Worm (Caenorhabditis elegans) whole organism, young adult: ENCODE measurements around the gene Y55D5A.3.

Experiments used
- B0035.1 ChIP-seq: sonication (generic microtip); optimal IDR thresholded peaks from 2 replicates; lab custom pipeline; 2016; ENCODE audit warnings: missing genetic modification characterization, mild to moderate bottlenecking, missing compliant biosample characterization, missing genotype, missing genetic modification reagents
- F10E7.11 ChIP-seq: sonication (generic microtip); optimal IDR thresholded peaks from 2 replicates; lab custom pipeline; 2017; ENCODE audit warnings: mild to moderate bottlenecking, missing genetic modification characterization, moderate library complexity, missing compliant biosample characterization
- F23B12.7 ChIP-seq: sonication (generic microtip); optimal IDR thresholded peaks from 2 replicates; lab custom pipeline; 2017; ENCODE audit warnings: missing genetic modification characterization, mild to moderate bottlenecking, missing compliant biosample characterization, antibody characterized with exemption, moderate library complexity; ENCODE audit not compliant: insufficient read depth
- F33H1.4 ChIP-seq: fragments of 200-800 bp; sonication (Bioruptor generic); IDR thresholded peaks from 2 replicates; pipeline ENCODE4 v1.3.6; 2022; ENCODE audit warnings: missing genetic modification reagents, missing genetic modification characterization, missing compliant biosample characterization
- F55B11.4 ChIP-seq: sonication (generic microtip); optimal IDR thresholded peaks from 2 replicates; lab custom pipeline; 2016; ENCODE audit warnings: missing compliant biosample characterization, missing genetic modification characterization, borderline replicate concordance; ENCODE audit not compliant: insufficient read depth
- F57C9.4 ChIP-seq: sonication (generic microtip); optimal IDR thresholded peaks from 2 replicates; lab custom pipeline; 2017; ENCODE audit warnings: mild to moderate bottlenecking, missing genetic modification characterization, missing compliant biosample characterization
- T26A5.8 ChIP-seq: sonication (generic microtip); optimal IDR thresholded peaks from 2 replicates; lab custom pipeline; 2016; ENCODE audit warnings: missing genetic modification characterization, missing compliant biosample characterization
- Y53G8AR.9 ChIP-seq: fragments of 200-800 bp; sonication (Bioruptor generic); conservative IDR thresholded peaks from 2 replicates; pipeline ENCODE4 v1.3.6; 2022; ENCODE audit warnings: missing genetic modification reagents, missing genetic modification characterization, missing compliant biosample characterization
- Y79H2A.3 ChIP-seq: fragments of 200-800 bp; sonication (Bioruptor generic); conservative IDR thresholded peaks from 2 replicates; pipeline ENCODE4 v1.3.6; 2022; ENCODE audit warnings: missing genetic modification reagents, missing genetic modification characterization, missing compliant biosample characterization
- aptf-3 ChIP-seq: fragments of 200-800 bp; sonication (Bioruptor generic); IDR thresholded peaks from 2 replicates; pipeline ENCODE4 v1.3.6; 2022; ENCODE audit warnings: missing genetic modification characterization, missing compliant biosample characterization
- athp-1 ChIP-seq: sonication (generic microtip); optimal IDR thresholded peaks from 2 replicates; lab custom pipeline; 2017; ENCODE audit warnings: mild to moderate bottlenecking, missing genetic modification characterization, missing compliant biosample characterization
- bed-1 ChIP-seq: fragments of 200-800 bp; sonication (Bioruptor generic); IDR thresholded peaks from 2 replicates; pipeline ENCODE4 v1.3.6; 2022; ENCODE audit warnings: missing genetic modification reagents, missing genetic modification characterization, missing compliant biosample characterization
- cebp-1 ChIP-seq, 2 experiments: fragments of 200-800 bp in 1 of 2; sonication (Bioruptor generic) in 1 of 2; sonication (generic microtip) in 1 of 2; IDR thresholded peaks in 1 of 2; optimal IDR thresholded peaks in 1 of 2; 2 replicates each; pipeline versions ENCODE4 v1.3.6 to Lab custom; 2017 to 2022; ENCODE audit warnings: missing compliant biosample characterization in 2 of 2, missing genetic modification characterization in 2 of 2, mild to moderate bottlenecking in 1 of 2, missing genetic modification reagents in 1 of 2, moderate library complexity in 1 of 2
- ceh-27 ChIP-seq: fragments of 200-800 bp; sonication (Bioruptor generic); optimal IDR thresholded peaks from 2 replicates; lab custom pipeline; 2018; ENCODE audit warnings: mild to moderate bottlenecking, missing genetic modification characterization, moderate library complexity, missing compliant biosample characterization
- ceh-58 ChIP-seq: fragments of 200-800 bp; sonication (Bioruptor generic); IDR thresholded peaks from 2 replicates; pipeline ENCODE4 v1.3.6; 2022; ENCODE audit warnings: missing genetic modification characterization, missing compliant biosample characterization
- chd-7 ChIP-seq: sonication (generic microtip); optimal IDR thresholded peaks from 2 replicates; lab custom pipeline; 2016; ENCODE audit warnings: mild to moderate bottlenecking, missing genetic modification characterization, moderate library complexity, missing compliant biosample characterization
- egl-44 ChIP-seq: fragments of 200-800 bp; sonication (Bioruptor generic); IDR thresholded peaks from 2 replicates; pipeline ENCODE4 v1.3.6; 2022; ENCODE audit warnings: missing genetic modification reagents, missing genetic modification characterization, missing compliant biosample characterization
- hmg-20 ChIP-seq: fragments of 200-800 bp; sonication (Bioruptor generic); IDR thresholded peaks from 2 replicates; pipeline ENCODE4 v1.3.6; 2022; ENCODE audit warnings: missing genetic modification reagents, missing genetic modification characterization, missing compliant biosample characterization
- lsl-1 ChIP-seq: fragments of 200-800 bp; sonication (Bioruptor generic); optimal IDR thresholded peaks from 2 replicates; lab custom pipeline; 2018; ENCODE audit warnings: mild to moderate bottlenecking, missing genetic modification characterization, moderate library complexity, missing compliant biosample characterization
- madf-6 ChIP-seq: fragments of 200-800 bp; sonication (Bioruptor generic); IDR thresholded peaks from 2 replicates; pipeline ENCODE4 v1.3.6; 2022; ENCODE audit warnings: missing genetic modification reagents, missing genetic modification characterization, missing compliant biosample characterization
- mxl-1 ChIP-seq: sonication (generic microtip); optimal IDR thresholded peaks from 2 replicates; lab custom pipeline; 2016; ENCODE audit warnings: missing genetic modification characterization, missing compliant biosample characterization
- nhr-179 ChIP-seq: sonication (generic microtip); optimal IDR thresholded peaks from 2 replicates; lab custom pipeline; 2016; ENCODE audit warnings: mild to moderate bottlenecking, missing genetic modification characterization, missing compliant biosample characterization
- pbrm-1 ChIP-seq: fragments of 200-800 bp; sonication (Bioruptor generic); IDR thresholded peaks from 2 replicates; pipeline ENCODE4 v1.3.6; 2022; ENCODE audit warnings: missing genetic modification reagents, missing genetic modification characterization, missing compliant biosample characterization
- pha-4 ChIP-seq: fragments of 150-350 bp; sonication (generic microtip); optimal IDR thresholded peaks from 2 replicates; lab custom pipeline; 2014; ENCODE audit warnings: missing biosample characterization, missing genetic modification reagents, missing genetic modification characterization
- rec-8 ChIP-seq, 2 experiments: sonication (generic microtip); optimal IDR thresholded peaks; 2 replicates each; lab custom pipeline; 2016; ENCODE audit warnings: mild to moderate bottlenecking in 2 of 2, missing genetic modification characterization in 2 of 2, missing genetic modification reagents in 2 of 2, missing genotype in 2 of 2, missing biosample characterization in 1 of 2, missing compliant biosample characterization in 1 of 2, moderate library complexity in 1 of 2
- rpc-1 ChIP-seq, 2 experiments: fragments of 150-350 bp in 1 of 2; sonication (generic microtip) in 1 of 2; optimal IDR thresholded peaks; 2 replicates each; lab custom pipeline; 2014 to 2018; ENCODE audit warnings: missing biosample characterization in 1 of 2, missing genetic modification characterization in 1 of 2, missing genetic modification reagents in 1 of 2, missing genotype in 1 of 2
- snpc-1.3 ChIP-seq: sonication (generic microtip); optimal IDR thresholded peaks from 2 replicates; lab custom pipeline; 2017; ENCODE audit warnings: missing genetic modification characterization, mild to moderate bottlenecking, missing compliant biosample characterization, antibody characterized with exemption, moderate library complexity, missing genotype, missing genetic modification reagents; ENCODE audit not compliant: insufficient read depth
- snpc-3.4 ChIP-seq: sonication (generic microtip); optimal IDR thresholded peaks from 2 replicates; lab custom pipeline; 2017; ENCODE audit warnings: missing genetic modification characterization, mild to moderate bottlenecking, missing compliant biosample characterization, antibody characterized with exemption, moderate library complexity, missing genotype, missing genetic modification reagents
- somi-1 ChIP-seq: fragments of 200-800 bp; sonication (Bioruptor generic); optimal IDR thresholded peaks from 2 replicates; lab custom pipeline; 2018; ENCODE audit warnings: mild to moderate bottlenecking, missing genetic modification characterization, missing compliant biosample characterization
- xnd-1 ChIP-seq: sonication (generic microtip); optimal IDR thresholded peaks from 2 replicates; lab custom pipeline; 2016; ENCODE audit warnings: missing genotype, missing genetic modification reagents, missing genetic modification characterization, missing compliant biosample characterization
- zfh-2 ChIP-seq: fragments of 200-800 bp; sonication (Bioruptor generic); conservative IDR thresholded peaks from 2 replicates; pipeline ENCODE4 v1.3.6; 2022; ENCODE audit warnings: missing genetic modification reagents, missing genetic modification characterization, missing compliant biosample characterization
- ztf-28 ChIP-seq: fragments of 200-800 bp; sonication (Bioruptor generic); IDR thresholded peaks from 2 replicates; pipeline ENCODE4 v1.3.6; 2022; ENCODE audit warnings: missing genetic modification reagents, missing genetic modification characterization, missing compliant biosample characterization

The Y55D5A.3 gene

DNA sequence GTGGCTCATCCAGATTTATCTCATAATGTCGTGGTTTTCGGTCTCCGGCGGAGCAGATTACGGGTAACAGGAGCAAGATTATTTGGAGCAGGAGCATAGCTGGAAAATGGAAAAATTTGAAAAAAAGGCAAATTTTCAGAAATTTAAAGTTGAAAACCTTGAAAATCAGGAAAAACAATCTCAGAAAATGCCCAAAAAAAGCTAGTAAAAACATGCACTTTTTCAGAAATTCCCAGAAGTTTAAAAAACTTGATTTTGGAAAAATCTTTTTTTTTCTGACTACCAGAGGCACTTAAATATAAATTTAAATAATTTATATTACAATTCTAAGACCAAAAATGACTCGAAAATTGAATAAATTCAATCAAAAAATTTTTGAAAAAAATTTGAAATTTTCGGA is at the start of gene Y55D5A.3:
Gene Y55D5A.3, minus strand, starts transcription at position 101 of the 400 bp plus-strand sequence.
- no peak for TF ChIP-seq pbrm-1 (GFP tag; lab: Robert Waterston, UW)
- no peak for TF ChIP-seq Y53G8AR.9 (GFP tag; lab: Robert Waterston, UW)
- TF ChIP-seq hmg-20 (GFP tag; lab: Robert Waterston, UW), result no peak
- TF ChIP-seq athp-1 (tag; lab: Kevin White, UChicago), result no peak
- TF ChIP-seq cebp-1 (GFP tag; IDR thresholded peaks at IDR 0.05; lab: Robert Waterston, UW), result no peak
- no peak for TF ChIP-seq cebp-1 (tag; optimal IDR thresholded peaks at IDR 0.05; lab: Kevin White, UChicago)
- TF ChIP-seq T26A5.8 (tag; lab: Kevin White, UChicago), result no peak
- TF ChIP-seq F10E7.11 (tag; lab: Kevin White, UChicago), result no peak
- no peak for TF ChIP-seq nhr-179 (tag; lab: Kevin White, UChicago)
- no peak for TF ChIP-seq lsl-1 (GFP tag; lab: Kevin White, UChicago)
- TF ChIP-seq ceh-27 (GFP tag; lab: Kevin White, UChicago), result no peak
- TF ChIP-seq zfh-2, result no peak
- TF ChIP-seq ceh-58, result no peak

DNA sequence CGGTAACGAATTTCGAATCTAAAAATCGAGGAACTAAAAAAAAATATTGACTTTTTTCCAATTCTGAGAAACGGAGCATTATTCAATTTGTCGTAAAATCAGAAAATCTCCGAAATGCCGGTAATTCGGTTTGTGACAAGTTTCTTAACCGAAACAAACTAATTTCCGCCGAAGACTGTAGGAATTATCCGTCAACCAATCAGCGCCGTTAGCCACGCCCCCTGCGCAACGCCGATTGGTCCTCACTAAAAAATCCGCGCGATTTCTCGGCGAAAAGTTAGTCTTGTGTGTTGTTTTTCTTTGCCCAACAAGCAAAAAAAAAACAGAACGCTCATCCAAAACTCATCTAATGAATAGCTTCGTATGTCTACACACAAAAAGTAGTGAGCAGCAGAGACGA is 44.4 kb upstream of the Y55D5A.3 start:
- TF ChIP-seq mxl-1 (tag; lab: Kevin White, UChicago), result no peak
- no peak for TF ChIP-seq pha-4

DNA sequence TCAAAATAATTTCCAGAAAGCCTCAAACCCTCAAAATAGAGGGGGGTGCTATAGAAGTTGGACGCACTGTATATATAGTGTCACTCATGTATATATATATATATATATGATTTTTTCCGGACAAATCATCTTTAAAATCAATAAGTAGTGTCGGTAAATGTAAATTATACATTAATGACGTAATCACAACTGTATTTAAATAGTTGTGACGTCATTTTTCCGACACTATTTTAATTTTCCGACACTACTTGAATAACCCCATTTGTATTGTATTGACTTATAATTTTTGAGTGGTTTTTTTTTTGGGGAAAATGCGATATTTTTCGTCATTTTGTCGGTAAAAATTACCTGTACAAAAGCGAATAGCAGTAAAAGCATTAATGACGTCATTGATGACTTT is 43.2 kb upstream of the Y55D5A.3 start:
- no peak for TF ChIP-seq chd-7 (tag; lab: Kevin White, UChicago)
- TF ChIP-seq snpc-1.3 (tag; lab: Kevin White, UChicago), result no peak
- TF ChIP-seq F23B12.7 (tag; lab: Kevin White, UChicago), result no peak
- no peak for TF ChIP-seq F33H1.4 (GFP tag; lab: Robert Waterston, UW)
- no peak for TF ChIP-seq xnd-1 (tag; lab: Kevin White, UChicago)
- TF ChIP-seq egl-44, result no peak
- TF ChIP-seq F55B11.4 (tag; lab: Kevin White, UChicago), result no peak
- no peak for TF ChIP-seq B0035.1
- no peak for TF ChIP-seq Y79H2A.3 (GFP tag; lab: Robert Waterston, UW)
- TF ChIP-seq cebp-1 (GFP tag; IDR thresholded peaks at IDR 0.05; lab: Robert Waterston, UW), result no peak
- no peak for TF ChIP-seq cebp-1 (tag; optimal IDR thresholded peaks at IDR 0.05; lab: Kevin White, UChicago)
- no peak for TF ChIP-seq snpc-3.4 (tag; lab: Kevin White, UChicago)
- no peak for TF ChIP-seq somi-1
- no peak for TF ChIP-seq madf-6 (GFP tag; lab: Robert Waterston, UW)
- no peak for TF ChIP-seq rpc-1 (optimal IDR thresholded peaks at IDR 0.05; lab: Kevin White, UChicago)
- no peak for TF ChIP-seq rpc-1 (tag; optimal IDR thresholded peaks at IDR 0.05; lab: Kevin White, UChicago)
- TF ChIP-seq rec-8 (tag; optimal IDR thresholded peaks at IDR 0.05; lab: Kevin White, UChicago), result no peak
- no peak for TF ChIP-seq ztf-28
- no peak for TF ChIP-seq aptf-3
- no peak for TF ChIP-seq F57C9.4 (tag; lab: Kevin White, UChicago)

DNA sequence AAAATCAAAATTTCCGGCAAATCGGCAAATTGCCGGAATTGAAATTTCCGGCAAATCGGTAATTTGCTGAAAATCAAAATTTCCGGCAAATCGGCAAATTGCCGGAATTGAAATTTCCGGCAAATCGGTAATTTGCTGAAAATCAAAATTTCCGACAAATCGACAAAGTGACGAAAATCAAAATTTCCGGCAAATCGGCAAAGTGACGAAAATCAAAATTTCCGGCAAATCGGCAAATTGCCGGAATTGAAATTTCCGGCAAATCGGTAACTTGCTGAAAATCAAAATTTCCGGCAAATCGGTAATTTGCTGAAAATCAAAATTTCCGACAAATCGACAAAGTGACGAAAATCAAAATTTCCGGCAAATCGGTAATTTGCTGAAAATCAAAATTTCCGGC is 36.1 kb upstream of the Y55D5A.3 start:
- 0 out of 2 replicates have a peak, but pooled peaks have one; percentile 57 for TF ChIP-seq bed-1
